Fruit fly (Drosophila melanogaster) whole organism, embryonic: Measurements from ENCODE around the gene CG14515.

ENCODE experiments used
- Aef1 ChIP-seq: fragments of 200-800 bp; sonication (Bioruptor generic); IDR thresholded peaks from 3 replicates; pipeline ENCODE4 v1.3.6; 2022; ENCODE audit warnings: missing biosample characterization, missing genetic modification characterization
- Atf6 ChIP-seq: fragments of 200-800 bp; sonication (Bioruptor generic); IDR thresholded peaks from 2 replicates; pipeline ENCODE4 v1.3.6; 2022; ENCODE audit warnings: missing biosample characterization, missing genetic modification characterization
- C15 ChIP-seq: fragments of 200-800 bp; sonication (Bioruptor generic); IDR thresholded peaks from 3 replicates; pipeline ENCODE4 v1.3.6; 2022; ENCODE audit warnings: missing biosample characterization, missing genetic modification characterization
- CG10565 ChIP-seq: fragments of 200-800 bp; sonication (Bioruptor generic); optimal IDR thresholded peaks from 3 replicates; lab custom pipeline; 2016; ENCODE audit warnings: missing biosample characterization, mild to moderate bottlenecking, missing genetic modification characterization
- CG11398 ChIP-seq: fragments of 200-800 bp; sonication (Bioruptor generic); optimal IDR thresholded peaks from 2 replicates; lab custom pipeline; 2016; ENCODE audit warnings: missing biosample characterization, missing genetic modification characterization
- CG11456 ChIP-seq: fragments of 200-800 bp; sonication (Bioruptor generic); IDR thresholded peaks from 3 replicates; pipeline ENCODE4 v1.3.6; 2022; ENCODE audit warnings: missing biosample characterization, missing genetic modification characterization
- CG12236 ChIP-seq: fragments of 200-800 bp; sonication (Bioruptor generic); optimal IDR thresholded peaks from 2 replicates; lab custom pipeline; 2016; ENCODE audit warnings: missing biosample characterization, missing genetic modification characterization
- CG12659 ChIP-seq: fragments of 200-800 bp; sonication (Bioruptor generic); optimal IDR thresholded peaks from 3 replicates; lab custom pipeline; 2017; ENCODE audit warnings: mild to moderate bottlenecking, missing biosample characterization, missing genetic modification reagents, missing genetic modification characterization
- CG13123 ChIP-seq: fragments of 200-800 bp; sonication (Bioruptor generic); optimal IDR thresholded peaks from 2 replicates; lab custom pipeline; 2016; ENCODE audit warnings: missing biosample characterization, missing genetic modification characterization
- CG15269 ChIP-seq: fragments of 200-800 bp; sonication (Bioruptor generic); optimal IDR thresholded peaks from 2 replicates; lab custom pipeline; 2018; ENCODE audit warnings: missing biosample characterization, mild to moderate bottlenecking, missing genetic modification characterization, moderate library complexity
- CG17612 ChIP-seq: fragments of 200-800 bp; sonication (Bioruptor generic); IDR thresholded peaks from 2 replicates; pipeline ENCODE4 v1.3.6; 2022; ENCODE audit warnings: missing biosample characterization, missing genetic modification characterization
- CG17802 ChIP-seq: fragments of 200-800 bp; sonication (Bioruptor generic); optimal IDR thresholded peaks from 2 replicates; lab custom pipeline; 2018; ENCODE audit warnings: missing biosample characterization, mild to moderate bottlenecking, missing genetic modification characterization, moderate library complexity
- CG18764 ChIP-seq: fragments of 200-800 bp; sonication (Bioruptor generic); optimal IDR thresholded peaks from 3 replicates; lab custom pipeline; 2016; ENCODE audit warnings: missing biosample characterization, missing genetic modification characterization
- CG30431 ChIP-seq: fragments of 200-800 bp; sonication (Bioruptor generic); optimal IDR thresholded peaks from 2 replicates; lab custom pipeline; 2017; ENCODE audit warnings: missing biosample characterization, missing genetic modification characterization
- CG3281 ChIP-seq: fragments of 200-800 bp; sonication (Bioruptor generic); optimal IDR thresholded peaks from 3 replicates; lab custom pipeline; 2017; ENCODE audit warnings: missing biosample characterization, mild to moderate bottlenecking, missing genetic modification characterization
- CG3995 ChIP-seq: fragments of 200-800 bp; sonication (Bioruptor generic); optimal IDR thresholded peaks from 3 replicates; lab custom pipeline; 2016; ENCODE audit warnings: missing biosample characterization, missing genetic modification characterization
- CG6175 ChIP-seq: fragments of 200-800 bp; sonication (Bioruptor generic); IDR thresholded peaks from 3 replicates; pipeline ENCODE4 v1.3.6; 2022; ENCODE audit warnings: missing biosample characterization, missing genetic modification characterization
- CG8281 ChIP-seq: fragments of 200-800 bp; sonication (Bioruptor generic); optimal IDR thresholded peaks from 2 replicates; lab custom pipeline; 2018; ENCODE audit warnings: missing biosample characterization, mild to moderate bottlenecking, missing genetic modification characterization, moderate library complexity
- CG9797 ChIP-seq: fragments of 200-800 bp; sonication (Bioruptor generic); optimal IDR thresholded peaks from 3 replicates; lab custom pipeline; 2018; ENCODE audit warnings: missing biosample characterization, mild to moderate bottlenecking, missing genetic modification characterization
- CkIIα-i1 ChIP-seq: fragments of 200-800 bp; sonication (Bioruptor generic); IDR thresholded peaks from 2 replicates; pipeline ENCODE4 v1.3.6; 2022; ENCODE audit warnings: missing biosample characterization, missing genetic modification characterization
- Deaf1 ChIP-seq: fragments of 200-800 bp; optimal IDR thresholded peaks from 3 replicates; lab custom pipeline; 2019; ENCODE audit warnings: missing biosample characterization, mild to moderate bottlenecking, missing genetic modification characterization, moderate library complexity
- Dip3 ChIP-seq: fragments of 200-800 bp; sonication (Bioruptor generic); optimal IDR thresholded peaks from 3 replicates; lab custom pipeline; 2016; ENCODE audit warnings: missing biosample characterization, missing genetic modification characterization
- Ets97D ChIP-seq: fragments of 200-800 bp; sonication (Bioruptor generic); optimal IDR thresholded peaks from 3 replicates; lab custom pipeline; 2016; ENCODE audit warnings: missing biosample characterization, missing genetic modification characterization
- H15 ChIP-seq: fragments of 200-800 bp; sonication (Bioruptor generic); IDR thresholded peaks from 3 replicates; pipeline ENCODE4 v1.3.6; 2022; ENCODE audit warnings: missing biosample characterization, missing genetic modification characterization
- HLHmδ ChIP-seq: fragments of 200-800 bp; sonication (Bioruptor generic); optimal IDR thresholded peaks from 2 replicates; lab custom pipeline; 2018; ENCODE audit warnings: missing biosample characterization, mild to moderate bottlenecking, missing genetic modification characterization, moderate library complexity
- Hmx ChIP-seq: fragments of 200-800 bp; sonication (Bioruptor generic); optimal IDR thresholded peaks from 2 replicates; lab custom pipeline; 2016; ENCODE audit warnings: missing biosample characterization, missing genetic modification characterization
- Jarid2 ChIP-seq: fragments of 200-800 bp; sonication (Bioruptor generic); optimal IDR thresholded peaks from 3 replicates; lab custom pipeline; 2017; ENCODE audit warnings: mild to moderate bottlenecking, missing biosample characterization, missing genetic modification reagents, missing genetic modification characterization
- MTF-1 ChIP-seq: fragments of 200-800 bp; sonication (Bioruptor generic); optimal IDR thresholded peaks from 2 replicates; lab custom pipeline; 2018; ENCODE audit warnings: missing biosample characterization, mild to moderate bottlenecking, missing genetic modification characterization, borderline replicate concordance
- Oli ChIP-seq: fragments of 200-800 bp; sonication (Bioruptor generic); optimal IDR thresholded peaks from 2 replicates; lab custom pipeline; 2018; ENCODE audit warnings: missing biosample characterization, mild to moderate bottlenecking, missing genetic modification characterization, moderate library complexity
- Sox102F ChIP-seq: fragments of 200-800 bp; sonication (Bioruptor generic); optimal IDR thresholded peaks from 2 replicates; lab custom pipeline; 2018; ENCODE audit warnings: missing biosample characterization, mild to moderate bottlenecking, missing genetic modification characterization, moderate library complexity
- Sry-β ChIP-seq: fragments of 200-800 bp; sonication (Bioruptor generic); optimal IDR thresholded peaks from 2 replicates; lab custom pipeline; 2018; ENCODE audit warnings: missing biosample characterization, mild to moderate bottlenecking, missing genetic modification characterization, moderate library complexity
- Sry-δ ChIP-seq: fragments of 200-800 bp; sonication (Bioruptor generic); optimal IDR thresholded peaks from 2 replicates; lab custom pipeline; 2016; ENCODE audit warnings: missing biosample characterization, missing genetic modification characterization
- Vsx1 ChIP-seq: fragments of 200-800 bp; sonication (Bioruptor generic); optimal IDR thresholded peaks from 2 replicates; lab custom pipeline; 2017; ENCODE audit warnings: missing biosample characterization, mild to moderate bottlenecking, missing genetic modification characterization, missing genetic modification reagents
- ash1 ChIP-seq: fragments of 200-800 bp; sonication (Bioruptor generic); optimal IDR thresholded peaks from 2 replicates; lab custom pipeline; 2018; ENCODE audit warnings: missing biosample characterization, mild to moderate bottlenecking, missing genetic modification characterization
- bab2 ChIP-seq: fragments of 200-800 bp; sonication (Bioruptor generic); optimal IDR thresholded peaks from 2 replicates; lab custom pipeline; 2016; ENCODE audit warnings: missing biosample characterization, missing genetic modification characterization
- cato ChIP-seq: fragments of 200-800 bp; sonication (Bioruptor generic); optimal IDR thresholded peaks from 2 replicates; lab custom pipeline; 2016; ENCODE audit warnings: missing biosample characterization, missing genetic modification characterization, borderline replicate concordance
- dati ChIP-seq: fragments of 200-800 bp; sonication (Bioruptor generic); IDR thresholded peaks from 2 replicates; pipeline ENCODE4 v1.3.6; 2022; ENCODE audit warnings: missing biosample characterization, missing genetic modification characterization
- dimm ChIP-seq: fragments of 200-800 bp; sonication (Bioruptor generic); IDR thresholded peaks from 2 replicates; pipeline ENCODE4 v1.3.6; 2022; ENCODE audit warnings: missing biosample characterization, missing genetic modification characterization
- dm ChIP-seq: fragments of 200-800 bp; sonication (Bioruptor generic); optimal IDR thresholded peaks from 3 replicates; lab custom pipeline; 2016; ENCODE audit warnings: missing biosample characterization, missing genetic modification characterization
- ewg ChIP-seq: fragments of 200-800 bp; sonication (Bioruptor generic); optimal IDR thresholded peaks from 3 replicates; lab custom pipeline; 2017; ENCODE audit warnings: mild to moderate bottlenecking, missing biosample characterization, missing genetic modification reagents, missing genetic modification characterization
- gsb ChIP-seq: fragments of 200-800 bp; sonication (Bioruptor generic); IDR thresholded peaks from 2 replicates; pipeline ENCODE4 v1.3.6; 2022; ENCODE audit warnings: missing biosample characterization, missing genetic modification characterization
- hb ChIP-seq: fragments of 200-800 bp; sonication (Bioruptor generic); IDR thresholded peaks from 3 replicates; pipeline ENCODE4 v1.3.6; 2022; ENCODE audit warnings: missing biosample characterization, missing genetic modification characterization; ENCODE audit not compliant: partially characterized antibody
- ken ChIP-seq: fragments of 200-800 bp; sonication (Bioruptor generic); IDR thresholded peaks from 3 replicates; pipeline ENCODE4 v1.3.6; 2022; ENCODE audit warnings: missing biosample characterization, missing genetic modification characterization
- luna ChIP-seq: fragments of 200-800 bp; sonication (Bioruptor generic); optimal IDR thresholded peaks from 2 replicates; lab custom pipeline; 2016; ENCODE audit warnings: missing biosample characterization, missing genetic modification characterization
- nerfin-1 ChIP-seq: fragments of 200-800 bp; sonication (Bioruptor generic); optimal IDR thresholded peaks from 3 replicates; lab custom pipeline; 2019; ENCODE audit warnings: missing biosample characterization, mild to moderate bottlenecking, missing genetic modification characterization, moderate library complexity
- prd ChIP-seq, 3 experiments: fragments of >200 bp in 2 of 3; fragments of 200-800 bp in 1 of 3; sonication (Bioruptor generic) in 1 of 3; optimal IDR thresholded peaks in 2 of 3; IDR thresholded peaks in 1 of 3; 2 replicates in 2 of 3; 3 replicates in 1 of 3; pipeline versions ENCODE4 v1.3.6 to Lab custom; 2017 to 2022; ENCODE audit warnings: missing biosample characterization in 1 of 3, missing genetic modification characterization in 1 of 3
- ranshi ChIP-seq: fragments of 200-800 bp; sonication (Bioruptor generic); IDR thresholded peaks from 2 replicates; pipeline ENCODE4 v1.3.6; 2022; ENCODE audit warnings: missing biosample characterization, missing genetic modification characterization
- ttk ChIP-seq: fragments of 200-800 bp; sonication (Bioruptor generic); IDR thresholded peaks from 2 replicates; pipeline ENCODE4 v2.1.2; 2022; ENCODE audit warnings: missing biosample characterization, missing genetic modification characterization
- twi ChIP-seq: fragments of 200-800 bp; optimal IDR thresholded peaks from 2 replicates; lab custom pipeline; 2019; ENCODE audit warnings: missing biosample characterization, mild to moderate bottlenecking, missing genetic modification characterization, moderate library complexity
- tx ChIP-seq: fragments of 200-800 bp; sonication (Bioruptor generic); optimal IDR thresholded peaks from 2 replicates; lab custom pipeline; 2016; ENCODE audit warnings: missing biosample characterization, missing genetic modification characterization
- wor ChIP-seq: fragments of 200-800 bp; sonication (Bioruptor generic); IDR thresholded peaks from 2 replicates; pipeline ENCODE4 v1.3.6; 2022; ENCODE audit warnings: missing biosample characterization, missing genetic modification characterization

CG14515 gene

dm6 chr3R:29153197-29153644, 44.1 kb upstream of the CG14515 start, which contains the start of the genes Slbp and Rpn2 (continued):
- TF ChIP-seq CG10565 (GFP tag; lab: Kevin White, UChicago) (no peak), ewg (GFP tag; lab: Kevin White, UChicago) (peak; percentile 74), CG17802 (no peak), CG6175 (GFP tag; lab: Robert Waterston, UW) (no peak), dm (GFP tag; lab: Kevin White, UChicago) (peak; percentile 60), CG17612 (no peak), dimm (GFP tag; lab: Robert Waterston, UW) (no peak), HLHmδ (GFP tag; lab: Kevin White, UChicago) (no peak), cato (no peak), bab2 (peak; percentile 34), CG3995 (GFP tag; lab: Kevin White, UChicago) (peak; percentile 41), CG11456 (GFP tag; lab: Robert Waterston, UW) (no peak), prd (optimal IDR thresholded peaks at IDR 0.05; lab: Kevin White, UChicago) (no peak), prd (GFP tag; IDR thresholded peaks at IDR 0.05; lab: Robert Waterston, UW) (0 out of 3 replicates have a peak, but pooled peaks have one; percentile 15), Dip3 (GFP tag; lab: Kevin White, UChicago) (peak; percentile 45), CG11398 (no peak), Oli (tag; lab: Kevin White, UChicago) (no peak), Hmx (GFP tag; lab: Kevin White, UChicago) (no peak), twi (no peak), nerfin-1 (tag; lab: Kevin White, UChicago) (peak; percentile 29), ash1 (GFP tag; lab: Kevin White, UChicago) (no peak), Sry-β (GFP tag; lab: Kevin White, UChicago) (peak; percentile 24), CG30431 (no peak), gsb (GFP tag; lab: Robert Waterston, UW) (no peak), Deaf1 (peak; percentile 36), hb (GFP tag; lab: Robert Waterston, UW) (peak; percentile 82; the same call in 2 of the 3 replicates), luna (GFP tag; lab: Kevin White, UChicago) (no peak), Aef1 (GFP tag; lab: Robert Waterston, UW) (no peak), Vsx1 (GFP tag; lab: Kevin White, UChicago) (no peak), Jarid2 (GFP tag; lab: Kevin White, UChicago) (no peak), CG12236 (GFP tag; lab: Kevin White, UChicago) (peak; percentile 10), CG15269 (tag; lab: Kevin White, UChicago) (no peak), CG8281 (tag; lab: Kevin White, UChicago) (no peak), ken (GFP tag; lab: Robert Waterston, UW) (no peak), MTF-1 (no peak), Sry-δ (GFP tag; lab: Kevin White, UChicago) (peak; percentile 87), CG12659 (GFP tag; lab: Kevin White, UChicago) (peak; percentile 82), CG3281 (GFP tag; lab: Kevin White, UChicago) (peak; percentile 20), ttk (no peak), Atf6 (GFP tag; lab: Robert Waterston, UW) (no peak), CkIIα-i1 (GFP tag; lab: Robert Waterston, UW) (no peak), ranshi (no peak), CG9797 (GFP tag; lab: Kevin White, UChicago) (peak; percentile 97), Ets97D (GFP tag; lab: Kevin White, UChicago) (peak; percentile 87), C15 (GFP tag; lab: Robert Waterston, UW) (no peak), CG18764 (GFP tag; lab: Kevin White, UChicago) (peak; percentile 9), wor (GFP tag; lab: Robert Waterston, UW) (no peak), tx (peak; percentile 35), dati (GFP tag; lab: Robert Waterston, UW) (no peak), Sox102F (GFP tag; lab: Kevin White, UChicago) (no peak), CG13123 (GFP tag; lab: Kevin White, UChicago) (no peak), H15 (GFP tag; lab: Robert Waterston, UW) (no peak)
